Worm (Caenorhabditis elegans): Measurements from ENCODE around the gene srh-184.

DNA sequence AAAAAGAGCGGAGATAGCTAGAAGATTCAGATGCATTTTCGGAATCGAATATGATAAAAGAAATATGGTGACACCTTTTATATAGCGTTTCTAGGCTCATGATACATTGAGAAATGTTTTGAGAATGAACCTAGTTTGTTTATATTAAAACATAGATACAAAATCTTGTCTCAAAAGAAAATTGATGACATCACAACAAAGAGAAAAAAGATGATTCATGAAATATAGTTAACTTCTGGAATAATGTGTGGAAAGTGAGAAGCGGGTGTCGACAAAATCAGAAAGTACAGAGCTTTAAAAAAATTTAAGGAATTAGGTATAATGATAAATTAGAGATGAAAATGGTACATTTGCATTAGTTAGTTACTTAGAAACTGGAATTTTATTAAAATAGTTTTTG is 5.2 kb downstream of the srh-184 start, which contains the start of gene D1054.10:
- TF ChIP-seq bed-3 (GFP tag; optimal IDR thresholded peaks at IDR 0.05) (no peak), pha-4 (tag; optimal IDR thresholded peaks at IDR 0.05) (no peak), unc-39 (tag; optimal IDR thresholded peaks at IDR 0.05) (no peak), ztf-11 (tag; optimal IDR thresholded peaks at IDR 0.05) (no peak), mep-1 (tag; optimal IDR thresholded peaks at IDR 0.05) (no peak)

Measured in whole organism, mixed stage, embryonic.